Fruit fly (Drosophila melanogaster) whole organism, adult: ENCODE measurements around the gene CG7457.

Experiments used
- CG11617 ChIP-seq: fragments of 200-800 bp; sonication (Bioruptor generic); optimal IDR thresholded peaks from 2 replicates; lab custom pipeline; 2017; ENCODE audit warnings: mild to moderate bottlenecking, missing biosample characterization, missing genetic modification reagents, missing genetic modification characterization
- CG14711 ChIP-seq: fragments of 200-800 bp; sonication (Bioruptor generic); optimal IDR thresholded peaks from 2 replicates; lab custom pipeline; 2018; ENCODE audit warnings: missing biosample characterization, mild to moderate bottlenecking, missing genetic modification characterization, moderate library complexity
- CG1620 ChIP-seq: fragments of 200-800 bp; sonication (Bioruptor generic); optimal IDR thresholded peaks from 2 replicates; lab custom pipeline; 2016; ENCODE audit warnings: missing biosample characterization, missing genetic modification characterization
- Clk ChIP-seq: fragments of 200-800 bp; sonication (Bioruptor generic); optimal IDR thresholded peaks from 2 replicates; lab custom pipeline; 2017; ENCODE audit warnings: missing biosample characterization, missing genetic modification characterization
- Crg-1 ChIP-seq: fragments of 200-800 bp; sonication (Bioruptor generic); optimal IDR thresholded peaks from 2 replicates; lab custom pipeline; 2016; ENCODE audit warnings: missing biosample characterization, missing genetic modification characterization
- cic ChIP-seq: fragments of 200-800 bp; sonication (Bioruptor generic); optimal IDR thresholded peaks from 2 replicates; lab custom pipeline; 2017; ENCODE audit warnings: missing biosample characterization, mild to moderate bottlenecking, missing genetic modification characterization, moderate library complexity
- kay ChIP-seq: fragments of 200-800 bp; sonication (Bioruptor generic); peaks from one replicate; lab custom pipeline; 2016; ENCODE audit warnings: missing biosample characterization, missing genetic modification characterization, borderline replicate concordance

DNA sequence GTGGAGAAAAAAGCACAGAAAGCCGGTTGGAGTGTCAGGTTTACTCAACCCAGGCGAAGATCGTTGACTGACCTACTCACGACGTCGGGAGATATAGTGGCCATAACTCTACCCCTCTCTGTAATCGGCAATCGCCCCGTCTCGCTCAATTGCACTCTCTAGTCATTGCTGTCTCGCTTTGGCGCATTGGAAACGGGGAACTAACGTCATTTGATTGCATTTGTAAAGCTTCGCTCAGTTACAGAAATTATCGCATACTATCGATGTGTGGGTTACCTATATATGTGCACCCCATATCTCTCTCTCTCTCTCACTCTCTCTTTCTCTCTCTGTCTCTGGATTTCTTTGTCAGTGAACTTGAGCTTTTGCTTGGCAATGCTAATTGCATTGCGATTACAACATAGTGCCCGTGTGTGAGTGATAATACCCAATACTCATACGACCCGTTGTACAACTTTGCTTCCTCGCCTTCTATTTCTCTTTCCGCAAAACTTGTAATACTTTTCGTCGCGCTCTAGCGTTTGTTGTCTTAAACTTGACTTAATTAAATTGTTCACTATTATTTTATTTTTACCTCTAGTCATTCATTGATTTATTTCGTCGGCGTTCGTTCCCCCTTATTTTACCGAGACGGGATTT lies 46.0 kb upstream of the CG7457 start:
- no peak for TF ChIP-seq CG1620 (GFP tag; lab: Kevin White, UChicago)
- TF ChIP-seq CG14711, result no peak
- TF ChIP-seq Crg-1 (GFP tag; lab: Kevin White, UChicago), result no peak
- peak; percentile 99 for TF ChIP-seq cic (GFP tag; lab: Kevin White, UChicago)
- peak; percentile 88 for TF ChIP-seq kay
- peak; percentile 70 for TF ChIP-seq Clk (GFP tag; lab: Kevin White, UChicago)
- no peak for TF ChIP-seq CG11617 (GFP tag; lab: Kevin White, UChicago)
